Fruit fly (Drosophila melanogaster) whole organism, embryonic: ENCODE data around the gene CG32809.

Experiments used
- Atf-2 ChIP-seq: fragments of 200-800 bp; sonication (Bioruptor generic); optimal IDR thresholded peaks from 2 replicates; lab custom pipeline; 2016; ENCODE audit warnings: missing biosample characterization, missing genetic modification characterization
- CG10209 ChIP-seq: fragments of 200-800 bp; sonication (Bioruptor generic); optimal IDR thresholded peaks from 3 replicates; lab custom pipeline; 2017; ENCODE audit warnings: missing biosample characterization, mild to moderate bottlenecking, missing genetic modification characterization, missing genetic modification reagents
- CG1024 ChIP-seq: fragments of 200-800 bp; sonication (Bioruptor generic); IDR thresholded peaks from 2 replicates; pipeline ENCODE4 v1.3.6; 2022; ENCODE audit warnings: missing biosample characterization, missing genetic modification characterization
- CG10565 ChIP-seq: fragments of 200-800 bp; sonication (Bioruptor generic); optimal IDR thresholded peaks from 3 replicates; lab custom pipeline; 2016; ENCODE audit warnings: missing biosample characterization, mild to moderate bottlenecking, missing genetic modification characterization
- CG11456 ChIP-seq: fragments of 200-800 bp; sonication (Bioruptor generic); IDR thresholded peaks from 3 replicates; pipeline ENCODE4 v1.3.6; 2022; ENCODE audit warnings: missing biosample characterization, missing genetic modification characterization
- CG12299 ChIP-seq: fragments of 200-800 bp; sonication (Bioruptor generic); optimal IDR thresholded peaks from 2 replicates; lab custom pipeline; 2018; ENCODE audit warnings: missing biosample characterization, mild to moderate bottlenecking, missing genetic modification characterization
- CG12391 ChIP-seq: fragments of 200-800 bp; sonication (Bioruptor generic); optimal IDR thresholded peaks from 3 replicates; lab custom pipeline; 2018; ENCODE audit warnings: missing biosample characterization, mild to moderate bottlenecking, missing genetic modification characterization, moderate library complexity
- CG13123 ChIP-seq: fragments of 200-800 bp; sonication (Bioruptor generic); optimal IDR thresholded peaks from 2 replicates; lab custom pipeline; 2016; ENCODE audit warnings: missing biosample characterization, missing genetic modification characterization
- CG13894 ChIP-seq: fragments of 200-800 bp; sonication (Bioruptor generic); optimal IDR thresholded peaks from 3 replicates; lab custom pipeline; 2018; ENCODE audit warnings: missing biosample characterization, mild to moderate bottlenecking, missing genetic modification characterization, moderate library complexity
- CG1529 ChIP-seq: fragments of 200-800 bp; sonication (Bioruptor generic); optimal IDR thresholded peaks from 3 replicates; lab custom pipeline; 2018; ENCODE audit warnings: missing biosample characterization, missing genetic modification characterization
- CG15479 ChIP-seq: fragments of 200-800 bp; sonication (Bioruptor generic); optimal IDR thresholded peaks from 3 replicates; lab custom pipeline; 2019; ENCODE audit warnings: missing biosample characterization, mild to moderate bottlenecking, missing genetic modification characterization, moderate library complexity
- CG1647 ChIP-seq: fragments of 200-800 bp; sonication (Bioruptor generic); optimal IDR thresholded peaks from 3 replicates; lab custom pipeline; 2016; ENCODE audit warnings: missing biosample characterization, missing genetic modification characterization
- CG17829 ChIP-seq: fragments of 200-800 bp; optimal IDR thresholded peaks from 2 replicates; lab custom pipeline; 2019; ENCODE audit warnings: missing biosample characterization, mild to moderate bottlenecking, missing genetic modification characterization, moderate library complexity
- CG18619 ChIP-seq: fragments of 200-800 bp; sonication (Bioruptor generic); optimal IDR thresholded peaks from 3 replicates; lab custom pipeline; 2017; ENCODE audit warnings: missing biosample characterization, mild to moderate bottlenecking, missing genetic modification characterization
- CG18764 ChIP-seq: fragments of 200-800 bp; sonication (Bioruptor generic); optimal IDR thresholded peaks from 3 replicates; lab custom pipeline; 2016; ENCODE audit warnings: missing biosample characterization, missing genetic modification characterization
- CG31388 ChIP-seq: fragments of 200-800 bp; sonication (Bioruptor generic); optimal IDR thresholded peaks from 2 replicates; lab custom pipeline; 2016; ENCODE audit warnings: missing biosample characterization, missing genetic modification characterization
- CG33213 ChIP-seq: fragments of 200-800 bp; sonication (Bioruptor generic); optimal IDR thresholded peaks from 3 replicates; lab custom pipeline; 2016; ENCODE audit warnings: missing biosample characterization, missing genetic modification characterization
- CG4282 ChIP-seq: fragments of 200-800 bp; sonication (Bioruptor generic); optimal IDR thresholded peaks from 2 replicates; lab custom pipeline; 2016; ENCODE audit warnings: missing biosample characterization, missing genetic modification characterization
- CG5180 ChIP-seq: fragments of 200-800 bp; sonication (Bioruptor generic); optimal IDR thresholded peaks from 3 replicates; lab custom pipeline; 2017; ENCODE audit warnings: missing biosample characterization, missing genetic modification characterization, mild to moderate bottlenecking, moderate library complexity, missing genetic modification reagents
- CG6175 ChIP-seq: fragments of 200-800 bp; sonication (Bioruptor generic); IDR thresholded peaks from 3 replicates; pipeline ENCODE4 v1.3.6; 2022; ENCODE audit warnings: missing biosample characterization, missing genetic modification characterization
- CG7987 ChIP-seq: fragments of 200-800 bp; sonication (Bioruptor generic); optimal IDR thresholded peaks from 2 replicates; lab custom pipeline; 2018; ENCODE audit warnings: missing biosample characterization, mild to moderate bottlenecking, missing genetic modification characterization, moderate library complexity
- CG8281 ChIP-seq: fragments of 200-800 bp; sonication (Bioruptor generic); optimal IDR thresholded peaks from 2 replicates; lab custom pipeline; 2018; ENCODE audit warnings: missing biosample characterization, mild to moderate bottlenecking, missing genetic modification characterization, moderate library complexity
- Doc2 ChIP-seq: fragments of 200-800 bp; sonication (Bioruptor generic); IDR thresholded peaks from 2 replicates; pipeline ENCODE4 v1.3.6; 2022; ENCODE audit warnings: missing biosample characterization, missing genetic modification characterization
- Eip74EF ChIP-seq, 2 experiments: fragments of 200-800 bp in 1 of 2; fragments of >200 bp in 1 of 2; sonication (Bioruptor generic) in 1 of 2; optimal IDR thresholded peaks; 2 replicates each; lab custom pipeline; 2017 to 2019; ENCODE audit warnings: missing biosample characterization in 2 of 2, missing genetic modification characterization in 2 of 2, mild to moderate bottlenecking in 1 of 2, moderate library complexity in 1 of 2
- HLH3B ChIP-seq: fragments of 200-800 bp; sonication (Bioruptor generic); IDR thresholded peaks from 2 replicates; pipeline ENCODE4 v1.3.6; 2022; ENCODE audit warnings: missing biosample characterization, missing genetic modification characterization
- MTF-1 ChIP-seq: fragments of 200-800 bp; sonication (Bioruptor generic); optimal IDR thresholded peaks from 2 replicates; lab custom pipeline; 2018; ENCODE audit warnings: missing biosample characterization, mild to moderate bottlenecking, missing genetic modification characterization, borderline replicate concordance
- Med ChIP-seq: fragments of 200-800 bp; sonication (Bioruptor generic); peaks from one replicate; lab custom pipeline; 2016; ENCODE audit warnings: missing biosample characterization, missing genetic modification characterization, mild to moderate bottlenecking, inconsistent platforms, moderate library complexity
- Mes4 ChIP-seq: fragments of 200-800 bp; sonication (Bioruptor generic); optimal IDR thresholded peaks from 2 replicates; lab custom pipeline; 2016; ENCODE audit warnings: missing biosample characterization, missing genetic modification characterization
- Mrtf ChIP-seq: fragments of 200-800 bp; sonication (Bioruptor generic); IDR thresholded peaks from 3 replicates; pipeline ENCODE4 v1.3.6; 2022; ENCODE audit warnings: missing biosample characterization, missing genetic modification characterization
- NFAT ChIP-seq: fragments of 200-800 bp; sonication (Bioruptor generic); IDR thresholded peaks from 2 replicates; pipeline ENCODE4 v1.3.6; 2022; ENCODE audit warnings: missing biosample characterization, missing genetic modification characterization
- Side ChIP-seq: fragments of 200-800 bp; sonication (Bioruptor generic); optimal IDR thresholded peaks from 2 replicates; lab custom pipeline; 2016; ENCODE audit warnings: missing biosample characterization, missing genetic modification characterization
- Sox102F ChIP-seq: fragments of 200-800 bp; sonication (Bioruptor generic); optimal IDR thresholded peaks from 2 replicates; lab custom pipeline; 2018; ENCODE audit warnings: missing biosample characterization, mild to moderate bottlenecking, missing genetic modification characterization, moderate library complexity
- ara ChIP-seq: fragments of 200-800 bp; sonication (Bioruptor generic); IDR thresholded peaks from 2 replicates; pipeline ENCODE4 v1.3.6; 2022; ENCODE audit warnings: missing biosample characterization, missing genetic modification characterization
- az2 ChIP-seq: fragments of 200-800 bp; sonication (Bioruptor generic); optimal IDR thresholded peaks from 3 replicates; lab custom pipeline; 2016; ENCODE audit warnings: missing biosample characterization, missing genetic modification characterization
- cas ChIP-seq: fragments of 200-800 bp; sonication (Bioruptor generic); IDR thresholded peaks from 2 replicates; pipeline ENCODE4 v1.3.6; 2022; ENCODE audit warnings: missing biosample characterization, missing genetic modification characterization
- cg ChIP-seq: fragments of 200-800 bp; sonication (Bioruptor generic); optimal IDR thresholded peaks from 3 replicates; lab custom pipeline; 2019; ENCODE audit warnings: missing biosample characterization, mild to moderate bottlenecking, missing genetic modification characterization, moderate library complexity
- cwo ChIP-seq: fragments of 200-800 bp; sonication (Bioruptor generic); optimal IDR thresholded peaks from 3 replicates; lab custom pipeline; 2017; ENCODE audit warnings: missing biosample characterization, missing genetic modification characterization, mild to moderate bottlenecking, moderate library complexity, missing genetic modification reagents
- dimm ChIP-seq: fragments of 200-800 bp; sonication (Bioruptor generic); IDR thresholded peaks from 2 replicates; pipeline ENCODE4 v1.3.6; 2022; ENCODE audit warnings: missing biosample characterization, missing genetic modification characterization
- gro ChIP-seq: fragments of 200-800 bp; sonication (Bioruptor generic); optimal IDR thresholded peaks from 2 replicates; lab custom pipeline; 2016; ENCODE audit warnings: missing biosample characterization, missing genetic modification characterization
- her ChIP-seq: fragments of 200-800 bp; sonication (Bioruptor generic); optimal IDR thresholded peaks from 2 replicates; lab custom pipeline; 2016; ENCODE audit warnings: missing biosample characterization, missing genetic modification characterization
- kay ChIP-seq: fragments of 200-800 bp; sonication (Bioruptor generic); optimal IDR thresholded peaks from 2 replicates; lab custom pipeline; 2016; ENCODE audit warnings: missing biosample characterization, missing genetic modification characterization
- lilli ChIP-seq: fragments of 200-800 bp; sonication (Bioruptor generic); optimal IDR thresholded peaks from 3 replicates; lab custom pipeline; 2016; ENCODE audit warnings: missing biosample characterization, missing genetic modification characterization
- mam ChIP-seq: fragments of 200-800 bp; sonication (Bioruptor generic); optimal IDR thresholded peaks from 3 replicates; lab custom pipeline; 2016; ENCODE audit warnings: missing biosample characterization, missing genetic modification characterization
- pnt ChIP-seq: fragments of 200-800 bp; sonication (Bioruptor generic); optimal IDR thresholded peaks from 3 replicates; lab custom pipeline; 2016; ENCODE audit warnings: missing biosample characterization, missing genetic modification characterization
- sc ChIP-seq, 3 experiments: fragments of >200 bp in 2 of 3; fragments of 200-800 bp in 1 of 3; sonication (Bioruptor generic) in 1 of 3; optimal IDR thresholded peaks; 2 replicates in 2 of 3; 3 replicates in 1 of 3; lab custom pipeline; 2017; ENCODE audit warnings: mild to moderate bottlenecking in 1 of 3, missing biosample characterization in 1 of 3, missing genetic modification characterization in 1 of 3, missing genetic modification reagents in 1 of 3
- sima ChIP-seq: fragments of 200-800 bp; sonication (Bioruptor generic); optimal IDR thresholded peaks from 2 replicates; lab custom pipeline; 2016; ENCODE audit warnings: missing biosample characterization, missing genetic modification characterization
- stwl ChIP-seq: fragments of 200-800 bp; sonication (Bioruptor generic); optimal IDR thresholded peaks from 3 replicates; lab custom pipeline; 2018; ENCODE audit warnings: missing biosample characterization, mild to moderate bottlenecking, missing genetic modification characterization, moderate library complexity
- toy ChIP-seq: fragments of 200-800 bp; sonication (Bioruptor generic); IDR thresholded peaks from 2 replicates; pipeline ENCODE4 v1.3.6; 2022; ENCODE audit warnings: missing biosample characterization, missing genetic modification characterization
- unc-4 ChIP-seq: fragments of 200-800 bp; sonication (Bioruptor generic); IDR thresholded peaks from 2 replicates; pipeline ENCODE4 v1.3.6; 2022; ENCODE audit warnings: missing biosample characterization, missing genetic modification characterization; ENCODE audit not compliant: partially characterized antibody
- zen ChIP-seq: fragments of 200-800 bp; sonication (Bioruptor generic); optimal IDR thresholded peaks from 3 replicates; lab custom pipeline; 2018; ENCODE audit warnings: missing biosample characterization, mild to moderate bottlenecking, missing genetic modification characterization, moderate library complexity

CG32809 gene

dm6 chrX:1669214-1669613 lies 23.4 kb downstream of the CG32809 start, which contains the start of the genes CG3740 and hfw (continued):
- TF ChIP-seq sc (optimal IDR thresholded peaks at IDR 0.05; lab: Kevin White, UChicago) (no peak), sc (GFP tag; optimal IDR thresholded peaks at IDR 0.05; lab: Kevin White, UChicago) (no peak), zen (tag; lab: Kevin White, UChicago) (peak; percentile 68), Sox102F (GFP tag; lab: Kevin White, UChicago) (peak; percentile 78), CG12299 (tag; lab: Kevin White, UChicago) (peak; percentile 40), CG15479 (GFP tag; lab: Kevin White, UChicago) (no peak), unc-4 (peak; percentile 94), Mrtf (GFP tag; lab: Robert Waterston, UW) (peak; percentile 51; the same call in 1 of the 3 replicates), CG12391 (tag; lab: Kevin White, UChicago) (peak; percentile 82), sima (GFP tag; lab: Kevin White, UChicago) (no peak), pnt (GFP tag; lab: Kevin White, UChicago) (peak; percentile 5), CG6175 (GFP tag; lab: Robert Waterston, UW) (0 out of 3 replicates have a peak, but pooled peaks have one; percentile 35), CG18619 (peak; percentile 47), CG33213 (GFP tag; lab: Kevin White, UChicago) (no peak), NFAT (GFP tag; lab: Robert Waterston, UW) (peak; percentile 66), mam (GFP tag; lab: Kevin White, UChicago) (peak; percentile 9), Mes4 (GFP tag; lab: Kevin White, UChicago) (no peak), Eip74EF (GFP tag; optimal IDR thresholded peaks at IDR 0.05; lab: Kevin White, UChicago) (no peak), stwl (tag; lab: Kevin White, UChicago) (peak; percentile 46), CG17829 (tag; lab: Kevin White, UChicago) (peak; percentile 81), CG13123 (GFP tag; lab: Kevin White, UChicago) (no peak), Doc2 (GFP tag; lab: Robert Waterston, UW) (no peak), CG4282 (GFP tag; lab: Kevin White, UChicago) (no peak), CG1024 (GFP tag; lab: Robert Waterston, UW) (peak; percentile 33; the same call in 1 of the 2 replicates), gro (GFP tag; lab: Kevin White, UChicago) (no peak), kay (peak; percentile 34), her (GFP tag; lab: Kevin White, UChicago) (no peak), CG13894 (tag; lab: Kevin White, UChicago) (peak; percentile 25), CG1529 (GFP tag; lab: Kevin White, UChicago) (no peak), CG18764 (peak; percentile 62), cas (GFP tag; lab: Robert Waterston, UW) (no peak), CG11456 (GFP tag; lab: Robert Waterston, UW) (peak; percentile 67; the same call in 2 of the 3 replicates), Med (peak; percentile 76), lilli (peak; percentile 71), CG5180 (GFP tag; lab: Kevin White, UChicago) (peak; percentile 0), Atf-2 (no peak), CG10209 (peak; percentile 62), HLH3B (GFP tag; lab: Robert Waterston, UW) (peak; percentile 68), az2 (GFP tag; lab: Kevin White, UChicago) (peak; percentile 63), dimm (GFP tag; lab: Robert Waterston, UW) (peak; percentile 34; the same call in 1 of the 2 replicates), toy (GFP tag; lab: Robert Waterston, UW) (no peak), ara (GFP tag; lab: Robert Waterston, UW) (peak; percentile 74), CG7987 (GFP tag; lab: Kevin White, UChicago) (no peak), CG1647 (GFP tag; lab: Kevin White, UChicago) (no peak), CG31388 (GFP tag; lab: Kevin White, UChicago) (peak; percentile 30), Side (no peak), CG8281 (tag; lab: Kevin White, UChicago) (no peak), cg (GFP tag; lab: Kevin White, UChicago) (no peak), MTF-1 (GFP tag; lab: Kevin White, UChicago) (no peak), cwo (GFP tag; lab: Kevin White, UChicago) (peak; percentile 27), CG10565 (GFP tag; lab: Kevin White, UChicago) (no peak)
